Worm (Caenorhabditis elegans): ENCODE measurements around the gene math-42.

- TF ChIP-seq nhr-28 (tag; optimal IDR thresholded peaks at IDR 0.05), result no peak
- TF ChIP-seq snpc-4 (tag; optimal IDR thresholded peaks at IDR 0.05), result no peak
- no peak for TF ChIP-seq lin-15B (tag; optimal IDR thresholded peaks at IDR 0.05)
- TF ChIP-seq nhr-77 (tag; optimal IDR thresholded peaks at IDR 0.05), result no peak
Measured at ce11 chrII:2081257-2081656, 18.5 kb upstream of the math-42 start, which contains the start of gene T16A1.4.

All from whole organism, L3 larva.